Worm (Caenorhabditis elegans): ENCODE results near the gene nep-17.

The nep-17 gene

DNA sequence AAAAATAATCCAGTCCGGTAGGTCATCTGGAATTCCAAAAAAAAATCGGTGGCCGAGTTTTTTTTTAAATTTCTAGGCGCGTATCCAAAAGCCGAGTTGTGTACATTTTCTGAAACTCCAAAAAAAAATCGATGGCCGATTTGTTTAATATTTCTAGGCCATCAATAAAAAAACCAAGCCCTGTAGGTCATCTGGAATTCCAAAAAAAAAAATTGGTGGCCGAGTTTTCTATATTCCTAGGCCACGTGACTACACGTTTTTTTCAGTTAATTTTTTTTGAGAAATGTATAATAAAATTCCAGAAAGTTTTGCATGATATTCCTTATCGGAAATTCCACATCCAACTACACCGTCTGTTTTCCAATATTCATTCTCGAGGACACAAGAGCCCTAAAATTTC is 10.0 kb downstream of the nep-17 start, which contains the start of gene sre-45:
Gene sre-45 (plus strand): TSS at position 301 of the 400 bp plus-strand sequence.
- TF ChIP-seq sem-4 (tag; optimal IDR thresholded peaks at IDR 0.05) (no peak), nhr-6 (tag; optimal IDR thresholded peaks at IDR 0.05) (no peak), skn-1 (tag; optimal IDR thresholded peaks at IDR 0.05) (no peak), nhr-23 (tag; optimal IDR thresholded peaks at IDR 0.05) (no peak), aly-2 (tag; optimal IDR thresholded peaks at IDR 0.05) (no peak), crh-2 (tag; optimal IDR thresholded peaks at IDR 0.05) (no peak), blmp-1 (tag; optimal IDR thresholded peaks at IDR 0.05; ENCODE audit: insufficient read depth) (no peak), ZK546.5 (tag; optimal IDR thresholded peaks at IDR 0.05) (no peak), ceh-16 (tag; optimal IDR thresholded peaks at IDR 0.05) (no peak), F13H6.1 (tag; optimal IDR thresholded peaks at IDR 0.05) (no peak), lin-13 (GFP tag; optimal IDR thresholded peaks at IDR 0.05) (no peak), ztf-1 (GFP tag; conservative IDR thresholded peaks at IDR 0.05) (no peak), mab-5 (tag; optimal IDR thresholded peaks at IDR 0.05) (no peak), nhr-25 (tag; optimal IDR thresholded peaks at IDR 0.05) (no peak), lsy-2 (tag; optimal IDR thresholded peaks at IDR 0.05) (no peak), snpc-4 (tag; optimal IDR thresholded peaks at IDR 0.05) (no peak), unc-55 (GFP tag; optimal IDR thresholded peaks at IDR 0.05) (no peak), nhr-10 (tag; optimal IDR thresholded peaks at IDR 0.05) (no peak), Y55F3AM.14 (GFP tag; optimal IDR thresholded peaks at IDR 0.05) (no peak), sma-9 (GFP tag; optimal IDR thresholded peaks at IDR 0.05) (no peak), sma-9 (tag; optimal IDR thresholded peaks at IDR 0.05) (no peak)

DNA sequence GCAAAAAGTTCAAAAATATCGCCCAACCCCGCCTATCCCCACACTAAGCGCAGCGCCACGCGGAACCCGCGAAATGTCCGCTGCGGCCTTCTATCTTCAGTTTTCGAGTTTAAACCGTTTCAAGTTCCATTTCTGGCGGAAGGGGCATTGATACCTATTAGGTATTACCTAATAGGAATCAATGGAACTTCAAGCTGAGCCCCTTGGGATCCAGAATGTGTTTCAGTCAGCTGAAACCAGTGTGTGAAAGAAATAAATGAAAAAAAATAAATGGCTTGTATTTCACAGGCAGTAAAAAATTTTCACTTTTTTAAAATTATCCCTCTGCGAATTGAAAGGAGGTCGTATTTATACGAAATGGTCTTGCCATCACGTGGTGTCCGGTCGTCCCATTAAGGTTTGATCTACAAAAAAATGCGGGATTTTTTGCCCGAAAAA is 13.6 kb downstream of the nep-17 start:
- peak; percentile 91 for TF ChIP-seq snpc-4 (tag; optimal IDR thresholded peaks at IDR 0.05)
- peak; percentile 17 for TF ChIP-seq unc-55 (GFP tag; optimal IDR thresholded peaks at IDR 0.05)
- no peak for TF ChIP-seq nhr-77 (tag; optimal IDR thresholded peaks at IDR 0.05)

DNA sequence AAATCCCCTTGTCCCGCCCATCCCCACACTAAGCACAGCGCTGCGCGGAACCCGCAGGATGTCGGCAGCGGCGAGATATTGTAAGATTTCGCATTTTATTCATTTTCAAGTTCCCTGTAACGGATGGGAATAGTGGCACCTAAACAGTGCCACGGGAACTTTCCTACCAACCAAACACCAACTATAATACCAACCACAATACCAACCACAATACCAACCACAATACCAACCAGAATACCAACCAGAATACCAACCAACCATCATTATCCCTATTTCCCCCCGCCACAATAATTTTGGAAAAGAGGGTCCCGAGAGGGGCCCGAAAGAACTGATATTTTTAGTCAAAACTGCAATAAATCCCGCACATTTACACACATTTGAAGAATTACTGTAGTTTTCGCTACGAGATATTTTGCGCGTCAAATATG is 14.4 kb downstream of the nep-17 start:
- TF ChIP-seq ztf-4 (tag; optimal IDR thresholded peaks at IDR 0.05) (no peak), nhr-25 (tag; optimal IDR thresholded peaks at IDR 0.05) (no peak), nhr-77 (tag; optimal IDR thresholded peaks at IDR 0.05) (no peak), sma-9 (GFP tag; optimal IDR thresholded peaks at IDR 0.05) (no peak), sma-9 (tag; optimal IDR thresholded peaks at IDR 0.05) (no peak), R02D3.7 (tag; optimal IDR thresholded peaks at IDR 0.05) (no peak), egl-27 (tag; optimal IDR thresholded peaks at IDR 0.05) (no peak), nhr-12 (tag; optimal IDR thresholded peaks at IDR 0.05) (no peak), alr-1 (tag; optimal IDR thresholded peaks at IDR 0.05) (no peak), ztf-11 (tag; optimal IDR thresholded peaks at IDR 0.05) (no peak), C34F6.9 (tag; optimal IDR thresholded peaks at IDR 0.05) (no peak), elt-3 (tag; optimal IDR thresholded peaks at IDR 0.05) (no peak), sma-3 (GFP tag; optimal IDR thresholded peaks at IDR 0.05) (peak; percentile 9), unc-62 (GFP tag; optimal IDR thresholded peaks at IDR 0.05) (no peak), snpc-4 (tag; optimal IDR thresholded peaks at IDR 0.05) (peak; percentile 90)

DNA sequence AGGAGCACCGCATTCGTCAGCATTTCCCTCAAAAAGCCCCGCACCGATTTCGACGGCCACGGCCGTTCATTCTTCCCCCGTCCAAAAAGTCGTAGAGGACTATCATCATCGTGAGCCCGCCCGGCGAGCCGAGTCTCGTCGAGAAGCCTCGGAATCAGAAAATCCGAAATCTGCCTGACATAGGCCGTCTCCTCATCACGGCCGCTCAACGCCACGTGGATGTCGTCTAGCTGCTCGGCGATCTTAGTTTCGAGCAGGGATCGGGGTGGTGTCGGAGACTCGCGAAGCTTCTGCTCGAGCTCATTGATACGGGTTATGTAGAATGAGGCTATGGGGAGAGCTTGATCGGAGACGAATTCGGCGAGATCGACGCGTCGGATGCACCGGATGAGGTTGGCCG is 21.5 kb downstream of the nep-17 start:
- TF ChIP-seq elt-1 (tag; optimal IDR thresholded peaks at IDR 0.05) (no peak), blmp-1 (tag; optimal IDR thresholded peaks at IDR 0.05; ENCODE audit: insufficient read depth) (no peak), ztf-11 (tag; optimal IDR thresholded peaks at IDR 0.05) (no peak), dmd-4 (tag; optimal IDR thresholded peaks at IDR 0.05) (no peak), C34F6.9 (tag; optimal IDR thresholded peaks at IDR 0.05) (no peak), mab-5 (tag; optimal IDR thresholded peaks at IDR 0.05) (no peak), nhr-12 (tag; optimal IDR thresholded peaks at IDR 0.05) (no peak), crh-2 (tag; optimal IDR thresholded peaks at IDR 0.05) (no peak), F13H6.1 (tag; optimal IDR thresholded peaks at IDR 0.05) (no peak), nhr-25 (tag; optimal IDR thresholded peaks at IDR 0.05) (no peak), ama-1 (optimal IDR thresholded peaks at IDR 0.05) (no peak), sma-3 (GFP tag; optimal IDR thresholded peaks at IDR 0.05) (no peak), nhr-10 (tag; optimal IDR thresholded peaks at IDR 0.05) (no peak), ztf-4 (tag; optimal IDR thresholded peaks at IDR 0.05) (no peak)

DNA sequence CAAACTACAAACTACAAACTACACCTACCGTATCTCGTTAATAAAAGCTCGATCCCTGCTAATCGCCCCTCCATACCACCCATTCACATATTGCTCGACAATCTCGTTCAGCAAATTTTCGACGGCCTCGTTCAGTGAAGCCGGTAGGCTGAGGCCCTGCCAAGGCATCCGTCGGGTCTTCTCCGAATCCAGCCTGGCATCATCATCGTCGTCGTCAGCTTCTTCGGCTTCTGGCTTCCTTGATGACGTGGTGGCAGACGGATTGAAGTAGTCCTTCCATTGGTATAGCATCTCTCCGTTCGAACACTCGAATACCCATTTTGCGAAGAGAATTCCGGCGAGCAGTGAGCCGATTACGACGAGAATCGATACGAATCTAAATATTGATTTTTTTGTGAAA is 23.0 kb downstream of the nep-17 start:
- no peak for TF ChIP-seq ceh-16 (tag; optimal IDR thresholded peaks at IDR 0.05)
- no peak for TF ChIP-seq nhr-21 (tag; optimal IDR thresholded peaks at IDR 0.05)
- TF ChIP-seq gmeb-1 (tag; optimal IDR thresholded peaks at IDR 0.05): no peak
- no peak for TF ChIP-seq nhr-77 (tag; optimal IDR thresholded peaks at IDR 0.05)
- TF ChIP-seq blmp-1 (tag; optimal IDR thresholded peaks at IDR 0.05; ENCODE audit: insufficient read depth): no peak
- no peak for TF ChIP-seq zag-1 (tag; optimal IDR thresholded peaks at IDR 0.05)
- no peak for TF ChIP-seq egl-27 (tag; optimal IDR thresholded peaks at IDR 0.05)
- no peak for TF ChIP-seq peb-1 (tag; optimal IDR thresholded peaks at IDR 0.05)
- TF ChIP-seq sma-3 (GFP tag; optimal IDR thresholded peaks at IDR 0.05): no peak
- TF ChIP-seq nhr-23 (tag; optimal IDR thresholded peaks at IDR 0.05): no peak
- no peak for TF ChIP-seq nhr-11 (tag; optimal IDR thresholded peaks at IDR 0.05)
- no peak for TF ChIP-seq sem-4 (tag; optimal IDR thresholded peaks at IDR 0.05)
- TF ChIP-seq elt-1 (tag; optimal IDR thresholded peaks at IDR 0.05): no peak
- no peak for TF ChIP-seq unc-62 (GFP tag; optimal IDR thresholded peaks at IDR 0.05)
- no peak for TF ChIP-seq unc-39 (tag; optimal IDR thresholded peaks at IDR 0.05)
- TF ChIP-seq skn-1 (tag; optimal IDR thresholded peaks at IDR 0.05): no peak
- no peak for TF ChIP-seq C34F6.9 (tag; optimal IDR thresholded peaks at IDR 0.05)

Data from whole organism, L2 larva.